Worm (Caenorhabditis elegans): ENCODE results near the gene kin-36.

Gene kin-36

ce11 chrIV:4705182-4705581, 26.4 kb downstream of the kin-36 start (continued):
- TF ChIP-seq hlh-11 (tag; optimal IDR thresholded peaks at IDR 0.05) (peak; percentile 90), unc-39 (tag; optimal IDR thresholded peaks at IDR 0.05) (no peak), ceh-20 (GFP tag; IDR thresholded peaks at IDR 0.05) (peak; percentile 17; the same call in 1 of the 2 replicates), nhr-28 (tag; optimal IDR thresholded peaks at IDR 0.05) (peak; percentile 86), Y5F2A.4 (GFP tag; optimal IDR thresholded peaks at IDR 0.05) (no peak), ctbp-1 (GFP tag; IDR thresholded peaks at IDR 0.05) (peak; percentile 62; the same call in 1 of the 2 replicates), ztf-7 (tag; optimal IDR thresholded peaks at IDR 0.05) (no peak), madf-9 (GFP tag; conservative IDR thresholded peaks at IDR 0.05) (no peak), zfp-3 (GFP tag; conservative IDR thresholded peaks at IDR 0.05) (no peak), rbr-2 (tag; optimal IDR thresholded peaks at IDR 0.05) (peak; percentile 56), dmd-6 (GFP tag; IDR thresholded peaks at IDR 0.05) (peak; percentile 70; the same call in 1 of the 2 replicates), Y75B8A.6 (GFP tag; IDR thresholded peaks at IDR 0.05) (no peak), ama-1 (optimal IDR thresholded peaks at IDR 0.05) (peak; percentile 24), nhr-102 (tag; optimal IDR thresholded peaks at IDR 0.05) (no peak), zag-1 (tag; optimal IDR thresholded peaks at IDR 0.05) (no peak), hmg-1.1 (GFP tag; IDR thresholded peaks at IDR 0.05) (peak; percentile 82), hlh-30 (tag; optimal IDR thresholded peaks at IDR 0.05; ENCODE audit: insufficient read depth) (peak; percentile 48), hif-1 (tag; optimal IDR thresholded peaks at IDR 0.05) (peak in 1 of 2 experiments; percentile 42), daf-16 (GFP tag; optimal IDR thresholded peaks at IDR 0.05) (no peak), daf-16 (tag; optimal IDR thresholded peaks at IDR 0.05) (peak; percentile 42), arid-1 (GFP tag; conservative IDR thresholded peaks at IDR 0.05) (peak; percentile 43; the same call in 1 of the 2 replicates), ceh-32 (tag; optimal IDR thresholded peaks at IDR 0.05; ENCODE audit: poor library complexity) (no peak), set-16 (GFP tag; IDR thresholded peaks at IDR 0.05) (peak; percentile 73), nhr-11 (tag; optimal IDR thresholded peaks at IDR 0.05) (peak; percentile 62), nhr-111 (GFP tag; optimal IDR thresholded peaks at IDR 0.05) (no peak)

- TF ChIP-seq zfp-3 (GFP tag; conservative IDR thresholded peaks at IDR 0.05) = no peak
- no peak for TF ChIP-seq ZK546.5 (tag; optimal IDR thresholded peaks at IDR 0.05)
- TF ChIP-seq mdl-1 (tag; optimal IDR thresholded peaks at IDR 0.05) = no peak
- no peak for TF ChIP-seq fos-1 (tag; optimal IDR thresholded peaks at IDR 0.05)
- TF ChIP-seq F10B5.3 (tag; optimal IDR thresholded peaks at IDR 0.05) = no peak
- TF ChIP-seq fkh-10 (GFP tag; optimal IDR thresholded peaks at IDR 0.05) = no peak
- TF ChIP-seq egl-43 (GFP tag; IDR thresholded peaks at IDR 0.05) = no peak
- no peak for TF ChIP-seq T20F7.1 (GFP tag; optimal IDR thresholded peaks at IDR 0.05)
- TF ChIP-seq ces-1 (GFP tag; optimal IDR thresholded peaks at IDR 0.05) = no peak
- no peak for TF ChIP-seq ctbp-1 (GFP tag; IDR thresholded peaks at IDR 0.05)
- no peak for TF ChIP-seq attf-4 (tag; optimal IDR thresholded peaks at IDR 0.05)
Observed at ce11 chrIV:4705922-4706321, 27.1 kb downstream of the kin-36 start.

ce11 chrIV:4710459-4710858, 31.6 kb downstream of the kin-36 start, which contains the start of gene cif-1:
TSS of gene cif-1 (minus strand) at chrIV:4710755.
- no peak for TF ChIP-seq daf-19 (GFP tag; conservative IDR thresholded peaks at IDR 0.05)
- peak; percentile 61 for TF ChIP-seq set-16 (GFP tag; IDR thresholded peaks at IDR 0.05)
- 0 out of 2 replicates have a peak, but pooled peaks have one; percentile 16 for TF ChIP-seq arid-1 (GFP tag; conservative IDR thresholded peaks at IDR 0.05)
- no peak for TF ChIP-seq ztf-7 (tag; optimal IDR thresholded peaks at IDR 0.05)
- 0 out of 2 replicates have a peak, but pooled peaks have one; percentile 8 for TF ChIP-seq lin-38 (GFP tag; IDR thresholded peaks at IDR 0.05)
- 0 out of 4 replicates have a peak, but pooled peaks of 1 of the 2 experiments have one; percentile 3 for TF ChIP-seq madf-5 (GFP tag; IDR thresholded peaks at IDR 0.05)
- TF ChIP-seq snpc-4 (tag; optimal IDR thresholded peaks at IDR 0.05) = no peak
- TF ChIP-seq mep-1 (tag; optimal IDR thresholded peaks at IDR 0.05) = no peak
